Fruit fly (Drosophila melanogaster) whole organism, adult: ENCODE results near the gene yellow-h.

ENCODE experiments used
- CG12768 ChIP-seq: fragments of 200-800 bp; sonication (Bioruptor generic); optimal IDR thresholded peaks from 2 replicates; lab custom pipeline; 2017; ENCODE audit warnings: missing biosample characterization, missing genetic modification characterization, mild to moderate bottlenecking, moderate library complexity, missing genetic modification reagents
- CG5204 ChIP-seq: fragments of 200-800 bp; sonication (Bioruptor generic); optimal IDR thresholded peaks from 2 replicates; lab custom pipeline; 2016; ENCODE audit warnings: missing biosample characterization, missing genetic modification characterization
- Crg-1 ChIP-seq: fragments of 200-800 bp; sonication (Bioruptor generic); optimal IDR thresholded peaks from 2 replicates; lab custom pipeline; 2016; ENCODE audit warnings: missing biosample characterization, missing genetic modification characterization

DNA sequence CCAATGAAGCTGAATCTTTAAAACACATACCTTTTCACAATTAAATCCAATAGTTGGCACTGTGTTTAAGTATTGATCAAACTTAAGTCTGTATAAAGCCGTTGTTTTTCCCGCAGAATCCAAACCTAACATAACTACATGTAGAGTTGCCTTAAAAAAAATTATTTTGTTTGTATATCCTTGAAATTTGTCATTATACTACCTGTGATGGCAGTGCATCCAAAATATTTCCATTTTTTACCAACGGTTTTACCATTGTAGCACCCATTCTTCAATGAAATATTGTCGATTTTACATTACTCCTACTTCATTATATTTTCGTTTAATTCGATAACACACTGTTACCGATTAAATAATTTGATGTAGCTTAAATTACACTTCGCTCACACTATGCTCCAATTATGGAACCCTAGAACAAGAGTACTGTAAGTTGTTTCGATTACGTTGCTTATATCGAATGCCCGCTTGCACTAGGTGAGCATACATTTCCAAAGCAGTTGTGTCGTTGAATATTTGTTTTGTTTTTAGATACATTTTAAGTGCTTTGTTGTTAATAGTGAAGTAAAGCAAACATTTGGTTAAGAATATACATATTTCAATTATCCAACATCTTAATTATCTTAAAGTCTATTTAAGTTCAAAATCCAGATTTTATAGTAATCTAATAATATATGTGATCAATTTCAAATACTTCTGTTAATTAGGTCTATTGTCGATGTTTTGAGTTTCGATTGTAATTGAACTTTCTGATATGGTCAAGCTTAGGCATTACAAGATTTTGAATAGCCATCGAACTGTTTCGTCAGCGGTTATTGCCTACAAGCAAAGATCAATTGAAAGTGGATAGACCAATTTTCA lies 48.4 kb upstream of the yellow-h start, which contains the start of gene Arl4:
- TF ChIP-seq CG5204 (no peak), Crg-1 (no peak), CG12768 (GFP tag; lab: Kevin White, UChicago) (no peak)
